Worm (Caenorhabditis elegans): ENCODE measurements around the gene nhr-223.

ce11 chrV:15821398-15821797 is 25.2 kb downstream of the nhr-223 start, which contains the start of gene srbc-49:
- TF ChIP-seq hmg-4 (GFP tag; optimal IDR thresholded peaks at IDR 0.05) (no peak), ama-1 (optimal IDR thresholded peaks at IDR 0.05) (no peak), hmbx-1 (tag; optimal IDR thresholded peaks at IDR 0.05) (no peak), tbx-11 (GFP tag; IDR thresholded peaks at IDR 0.05) (no peak), tra-4 (tag; optimal IDR thresholded peaks at IDR 0.05) (no peak), flt-1 (GFP tag; IDR thresholded peaks at IDR 0.05) (no peak), ceh-13 (GFP tag; optimal IDR thresholded peaks at IDR 0.05) (no peak)
